Fruit fly (Drosophila melanogaster) whole organism, embryonic: Measurements from ENCODE around the gene CG17470.

Experiments
- Atf3 ChIP-seq: fragments of 200-800 bp; sonication (Bioruptor generic); optimal IDR thresholded peaks from 3 replicates; lab custom pipeline; 2016; ENCODE audit warnings: missing biosample characterization, missing genetic modification characterization
- CG11695 ChIP-seq: fragments of 200-800 bp; sonication (Bioruptor generic); IDR thresholded peaks from 3 replicates; pipeline ENCODE4 v1.3.6; 2022; ENCODE audit warnings: missing biosample characterization, missing genetic modification characterization
- CG11696 ChIP-seq: fragments of 200-800 bp; sonication (Bioruptor generic); IDR thresholded peaks from 2 replicates; pipeline ENCODE4 v1.3.6; 2022; ENCODE audit warnings: missing biosample characterization, missing genetic modification characterization
- CG1233 ChIP-seq: fragments of 200-800 bp; sonication (Bioruptor generic); optimal IDR thresholded peaks from 4 replicates; lab custom pipeline; 2018; ENCODE audit warnings: missing biosample characterization, mild to moderate bottlenecking, missing genetic modification characterization
- CG13123 ChIP-seq: fragments of 200-800 bp; sonication (Bioruptor generic); optimal IDR thresholded peaks from 2 replicates; lab custom pipeline; 2016; ENCODE audit warnings: missing biosample characterization, missing genetic modification characterization
- CG13287 ChIP-seq: fragments of 200-800 bp; sonication (Bioruptor generic); IDR thresholded peaks from 2 replicates; pipeline ENCODE4 v1.3.6; 2022; ENCODE audit warnings: missing biosample characterization, missing genetic modification characterization; ENCODE audit not compliant: partially characterized antibody
- CG13424 ChIP-seq: fragments of 200-800 bp; sonication (Bioruptor generic); optimal IDR thresholded peaks from 2 replicates; lab custom pipeline; 2019; ENCODE audit warnings: missing biosample characterization, mild to moderate bottlenecking, missing genetic modification characterization, moderate library complexity
- CG14050 ChIP-seq: fragments of 200-800 bp; sonication (Bioruptor generic); IDR thresholded peaks from 3 replicates; pipeline ENCODE4 v1.3.6; 2022; ENCODE audit warnings: missing biosample characterization, missing genetic modification characterization
- CG14441 ChIP-seq: fragments of 200-800 bp; sonication (Bioruptor generic); IDR thresholded peaks from 2 replicates; pipeline ENCODE4 v1.3.6; 2022; ENCODE audit warnings: missing biosample characterization, missing genetic modification characterization
- CG14965 ChIP-seq: fragments of 200-800 bp; sonication (Bioruptor generic); optimal IDR thresholded peaks from 2 replicates; lab custom pipeline; 2016; ENCODE audit warnings: missing biosample characterization, missing genetic modification characterization, borderline replicate concordance
- CG18262 ChIP-seq: fragments of 200-800 bp; optimal IDR thresholded peaks from 3 replicates; lab custom pipeline; 2019; ENCODE audit warnings: missing biosample characterization, mild to moderate bottlenecking, missing genetic modification characterization, moderate library complexity
- CG1832 ChIP-seq: fragments of 200-800 bp; sonication (Bioruptor generic); optimal IDR thresholded peaks from 2 replicates; lab custom pipeline; 2017; ENCODE audit warnings: missing biosample characterization, mild to moderate bottlenecking, missing genetic modification characterization, inconsistent platforms
- CG18619 ChIP-seq: fragments of 200-800 bp; sonication (Bioruptor generic); optimal IDR thresholded peaks from 3 replicates; lab custom pipeline; 2017; ENCODE audit warnings: missing biosample characterization, mild to moderate bottlenecking, missing genetic modification characterization
- CG2199 ChIP-seq: fragments of 200-800 bp; sonication (Bioruptor generic); IDR thresholded peaks from 3 replicates; pipeline ENCODE4 v1.3.6; 2022; ENCODE audit warnings: missing biosample characterization, missing genetic modification characterization
- CG2889 ChIP-seq: fragments of 200-800 bp; sonication (Bioruptor generic); IDR thresholded peaks from 3 replicates; pipeline ENCODE4 v1.3.6; 2022; ENCODE audit warnings: missing biosample characterization, missing genetic modification characterization
- CG30431 ChIP-seq: fragments of 200-800 bp; sonication (Bioruptor generic); optimal IDR thresholded peaks from 2 replicates; lab custom pipeline; 2017; ENCODE audit warnings: missing biosample characterization, missing genetic modification characterization
- CG3281 ChIP-seq: fragments of 200-800 bp; sonication (Bioruptor generic); optimal IDR thresholded peaks from 3 replicates; lab custom pipeline; 2017; ENCODE audit warnings: missing biosample characterization, mild to moderate bottlenecking, missing genetic modification characterization
- CG6791 ChIP-seq: fragments of 200-800 bp; sonication (Bioruptor generic); IDR thresholded peaks from 3 replicates; pipeline ENCODE4 v1.3.6; 2022; ENCODE audit warnings: missing biosample characterization, missing genetic modification characterization; ENCODE audit not compliant: partially characterized antibody
- CG7963 ChIP-seq: fragments of 200-800 bp; sonication (Bioruptor generic); IDR thresholded peaks from 3 replicates; pipeline ENCODE4 v1.3.6; 2022; ENCODE audit warnings: missing biosample characterization, missing genetic modification characterization; ENCODE audit not compliant: partially characterized antibody
- CG8290 ChIP-seq, 3 experiments: fragments of 200-800 bp; sonication (Bioruptor generic); optimal IDR thresholded peaks; 2 replicates each; lab custom pipeline; 2016 to 2019; ENCODE audit warnings: missing biosample characterization in 3 of 3, missing genetic modification characterization in 3 of 3, mild to moderate bottlenecking in 2 of 3, moderate library complexity in 1 of 3
- CG9797 ChIP-seq: fragments of 200-800 bp; sonication (Bioruptor generic); optimal IDR thresholded peaks from 3 replicates; lab custom pipeline; 2018; ENCODE audit warnings: missing biosample characterization, mild to moderate bottlenecking, missing genetic modification characterization
- CoRest ChIP-seq: fragments of 200-800 bp; sonication (Bioruptor generic); optimal IDR thresholded peaks from 3 replicates; lab custom pipeline; 2018; ENCODE audit warnings: missing biosample characterization, mild to moderate bottlenecking, missing genetic modification characterization, moderate library complexity
- Elba2 ChIP-seq: fragments of 200-800 bp; sonication (Bioruptor generic); optimal IDR thresholded peaks from 3 replicates; lab custom pipeline; 2016; ENCODE audit warnings: missing biosample characterization, missing genetic modification characterization
- GATAe ChIP-seq: fragments of 200-800 bp; sonication (Bioruptor generic); conservative IDR thresholded peaks from 2 replicates; pipeline ENCODE4 v1.3.6; 2022; ENCODE audit warnings: missing biosample characterization, missing genetic modification characterization
- Rx ChIP-seq: fragments of 200-800 bp; sonication (Bioruptor generic); IDR thresholded peaks from 2 replicates; pipeline ENCODE4 v1.3.6; 2022; ENCODE audit warnings: missing biosample characterization, missing genetic modification characterization
- Six4 ChIP-seq: fragments of 200-800 bp; sonication (Bioruptor generic); optimal IDR thresholded peaks from 2 replicates; lab custom pipeline; 2016; ENCODE audit warnings: missing biosample characterization, missing genetic modification characterization
- Sry-δ ChIP-seq: fragments of 200-800 bp; sonication (Bioruptor generic); optimal IDR thresholded peaks from 2 replicates; lab custom pipeline; 2016; ENCODE audit warnings: missing biosample characterization, missing genetic modification characterization
- Stat92E ChIP-seq, 3 experiments: fragments of >200 bp in 2 of 3; fragments of 200-800 bp in 1 of 3; sonication (Bioruptor generic) in 1 of 3; optimal IDR thresholded peaks; 2 replicates each; lab custom pipeline; 2017 to 2019; ENCODE audit warnings: missing biosample characterization in 3 of 3, missing genetic modification characterization in 3 of 3, mild to moderate bottlenecking in 1 of 3, moderate library complexity in 1 of 3
- abd-A ChIP-seq: fragments of 200-800 bp; sonication (Bioruptor generic); optimal IDR thresholded peaks from 3 replicates; lab custom pipeline; 2019; ENCODE audit warnings: missing biosample characterization, mild to moderate bottlenecking, missing genetic modification characterization, moderate library complexity
- al ChIP-seq: fragments of 200-800 bp; sonication (Bioruptor generic); IDR thresholded peaks from 2 replicates; pipeline ENCODE4 v1.3.6; 2022; ENCODE audit warnings: missing biosample characterization, missing genetic modification characterization
- ash1 ChIP-seq: fragments of 200-800 bp; sonication (Bioruptor generic); optimal IDR thresholded peaks from 2 replicates; lab custom pipeline; 2018; ENCODE audit warnings: missing biosample characterization, mild to moderate bottlenecking, missing genetic modification characterization
- ci ChIP-seq: fragments of 200-800 bp; sonication (Bioruptor generic); IDR thresholded peaks from 3 replicates; pipeline ENCODE4 v1.3.6; 2022; ENCODE audit warnings: missing biosample characterization, missing genetic modification characterization
- dmrt11E ChIP-seq: fragments of 200-800 bp; sonication (Bioruptor generic); optimal IDR thresholded peaks from 3 replicates; lab custom pipeline; 2018; ENCODE audit warnings: missing biosample characterization, mild to moderate bottlenecking, missing genetic modification characterization, moderate library complexity
- ems ChIP-seq: fragments of 200-800 bp; sonication (Bioruptor generic); optimal IDR thresholded peaks from 3 replicates; lab custom pipeline; 2016; ENCODE audit warnings: missing biosample characterization, missing genetic modification characterization
- eve ChIP-seq, 2 experiments: fragments of >200 bp; optimal IDR thresholded peaks; 2 replicates each; lab custom pipeline; 2017; ENCODE audit warnings: missing biosample characterization in 2 of 2, missing genetic modification characterization in 2 of 2
- h ChIP-seq: fragments of >200 bp; optimal IDR thresholded peaks from 2 replicates; lab custom pipeline; 2017
- inv ChIP-seq: fragments of 200-800 bp; sonication (Bioruptor generic); IDR thresholded peaks from 2 replicates; pipeline ENCODE4 v1.3.6; 2022; ENCODE audit warnings: missing biosample characterization, missing genetic modification characterization; ENCODE audit not compliant: partially characterized antibody
- lola ChIP-seq, 3 experiments: fragments of >200 bp in 2 of 3; fragments of 200-800 bp in 1 of 3; sonication (Bioruptor generic) in 1 of 3; optimal IDR thresholded peaks; 2 replicates each; lab custom pipeline; 2017 to 2019; ENCODE audit warnings: missing biosample characterization in 3 of 3, missing genetic modification characterization in 3 of 3, mild to moderate bottlenecking in 1 of 3, moderate library complexity in 1 of 3
- nerfin-1 ChIP-seq: fragments of 200-800 bp; sonication (Bioruptor generic); optimal IDR thresholded peaks from 3 replicates; lab custom pipeline; 2019; ENCODE audit warnings: missing biosample characterization, mild to moderate bottlenecking, missing genetic modification characterization, moderate library complexity
- odd ChIP-seq: fragments of 200-800 bp; sonication (Bioruptor generic); optimal IDR thresholded peaks from 2 replicates; lab custom pipeline; 2017; ENCODE audit warnings: missing biosample characterization, mild to moderate bottlenecking, missing genetic modification characterization
- peb ChIP-seq: fragments of 200-800 bp; sonication (Bioruptor generic); IDR thresholded peaks from 2 replicates; pipeline ENCODE4 v1.3.6; 2022; ENCODE audit warnings: missing biosample characterization, missing genetic modification characterization
- sens-2 ChIP-seq: fragments of 200-800 bp; sonication (Bioruptor generic); IDR thresholded peaks from 2 replicates; pipeline ENCODE4 v1.3.6; 2022; ENCODE audit warnings: missing biosample characterization, missing genetic modification characterization
- sim ChIP-seq: fragments of 200-800 bp; sonication (Bioruptor generic); IDR thresholded peaks from 2 replicates; pipeline ENCODE4 v1.3.6; 2022; ENCODE audit warnings: missing biosample characterization, missing genetic modification characterization
- slou ChIP-seq: fragments of 200-800 bp; sonication (Bioruptor generic); optimal IDR thresholded peaks from 3 replicates; lab custom pipeline; 2016; ENCODE audit warnings: missing biosample characterization, missing genetic modification characterization
- sna ChIP-seq: fragments of 200-800 bp; sonication (Bioruptor generic); IDR thresholded peaks from 2 replicates; pipeline ENCODE4 v1.3.6; 2022; ENCODE audit warnings: missing biosample characterization, missing genetic modification characterization; ENCODE audit not compliant: partially characterized antibody
- sqz ChIP-seq: fragments of 200-800 bp; sonication (Bioruptor generic); optimal IDR thresholded peaks from 3 replicates; lab custom pipeline; 2018; ENCODE audit warnings: missing biosample characterization, mild to moderate bottlenecking, missing genetic modification characterization
- tio ChIP-seq: fragments of 200-800 bp; sonication (Bioruptor generic); optimal IDR thresholded peaks from 2 replicates; lab custom pipeline; 2017; ENCODE audit warnings: missing biosample characterization, missing genetic modification characterization, inconsistent platforms
- toy ChIP-seq: fragments of 200-800 bp; sonication (Bioruptor generic); IDR thresholded peaks from 2 replicates; pipeline ENCODE4 v1.3.6; 2022; ENCODE audit warnings: missing biosample characterization, missing genetic modification characterization
- usp ChIP-seq: fragments of >200 bp; optimal IDR thresholded peaks from 2 replicates; lab custom pipeline; 2017; ENCODE audit warnings: missing biosample characterization, missing genetic modification characterization
- vfl ChIP-seq: fragments of 200-800 bp; sonication (Bioruptor generic); optimal IDR thresholded peaks from 2 replicates; lab custom pipeline; 2016; ENCODE audit warnings: missing biosample characterization, missing genetic modification characterization
- vnd ChIP-seq: fragments of 200-800 bp; sonication (Bioruptor generic); IDR thresholded peaks from 3 replicates; pipeline ENCODE4 v1.3.6; 2022; ENCODE audit warnings: missing biosample characterization, missing genetic modification characterization; ENCODE audit not compliant: partially characterized antibody

The CG17470 gene

dm6 chr2L:20675875-20676274, 32.8 kb upstream of the CG17470 start, which contains the start of the genes CG31678 and IKKepsilon (continued):
- TF ChIP-seq sna (peak; percentile 90), tio (GFP tag; lab: Kevin White, UChicago) (no peak), sim (GFP tag; lab: Robert Waterston, UW) (no peak), CG18619 (no peak), sens-2 (no peak), CG2889 (GFP tag; lab: Robert Waterston, UW) (peak; percentile 50; the same call in 1 of the 3 replicates), ci (peak; percentile 50; the same call in 1 of the 3 replicates), CG18262 (tag; lab: Kevin White, UChicago) (peak; percentile 35), eve (GFP tag; optimal IDR thresholded peaks at IDR 0.05; lab: Kevin White, UChicago) (no peak), dmrt11E (tag; lab: Kevin White, UChicago) (peak; percentile 24), inv (GFP tag; lab: Robert Waterston, UW) (peak; percentile 88), ash1 (GFP tag; lab: Kevin White, UChicago) (no peak), vfl (GFP tag; lab: Kevin White, UChicago) (no peak), CG1233 (GFP tag; lab: Kevin White, UChicago) (no peak), nerfin-1 (tag; lab: Kevin White, UChicago) (no peak), CG14441 (GFP tag; lab: Robert Waterston, UW) (no peak), ems (GFP tag; lab: Kevin White, UChicago) (no peak), CG11695 (GFP tag; lab: Robert Waterston, UW) (no peak), Stat92E (GFP tag; optimal IDR thresholded peaks at IDR 0.05; lab: Kevin White, UChicago) (no peak), CG2199 (GFP tag; lab: Robert Waterston, UW) (0 out of 3 replicates have a peak, but pooled peaks have one; percentile 54), CoRest (tag; lab: Kevin White, UChicago) (peak; percentile 53), Sry-δ (GFP tag; lab: Kevin White, UChicago) (peak; percentile 70), lola (GFP tag; optimal IDR thresholded peaks at IDR 0.05; lab: Kevin White, UChicago) (no peak), odd (GFP tag; lab: Kevin White, UChicago) (no peak), abd-A (tag; lab: Kevin White, UChicago) (no peak), CG13287 (GFP tag; lab: Robert Waterston, UW) (peak; percentile 96), toy (GFP tag; lab: Robert Waterston, UW) (no peak), Atf3 (no peak), slou (GFP tag; lab: Kevin White, UChicago) (no peak), Elba2 (GFP tag; lab: Kevin White, UChicago) (no peak), CG11696 (GFP tag; lab: Robert Waterston, UW) (no peak), sqz (GFP tag; lab: Kevin White, UChicago) (no peak), CG30431 (GFP tag; lab: Kevin White, UChicago) (no peak), peb (GFP tag; lab: Robert Waterston, UW) (no peak), CG3281 (no peak), usp (GFP tag; lab: Kevin White, UChicago) (no peak), CG1832 (no peak), h (lab: Kevin White, UChicago) (no peak), Rx (GFP tag; lab: Robert Waterston, UW) (no peak), vnd (GFP tag; lab: Robert Waterston, UW) (peak; percentile 95), CG13424 (peak; percentile 33), CG9797 (peak; percentile 12), Six4 (no peak), CG14050 (peak; percentile 28; the same call in 1 of the 3 replicates), CG8290 (GFP tag; optimal IDR thresholded peaks at IDR 0.05; lab: Kevin White, UChicago) (peak; percentile 2), CG8290 (tag; optimal IDR thresholded peaks at IDR 0.05; lab: Kevin White, UChicago) (no peak), GATAe (GFP tag; lab: Robert Waterston, UW) (no peak), CG13123 (GFP tag; lab: Kevin White, UChicago) (no peak), al (GFP tag; lab: Robert Waterston, UW) (0 out of 2 replicates have a peak, but pooled peaks have one; percentile 23), CG7963 (GFP tag; lab: Robert Waterston, UW) (peak; percentile 87), CG14965 (no peak), CG6791 (GFP tag; lab: Robert Waterston, UW) (peak; percentile 90)
